Fruit fly (Drosophila melanogaster): ENCODE measurements around the gene CG7702.

- TF ChIP-seq usp (GFP tag; optimal IDR thresholded peaks at IDR 0.05) (no peak), EcR (GFP tag; optimal IDR thresholded peaks at IDR 0.05) (no peak), pan (optimal IDR thresholded peaks at IDR 0.05) (no peak), Dll (optimal IDR thresholded peaks at IDR 0.05) (no peak), CG8478 (optimal IDR thresholded peaks at IDR 0.05) (no peak)
These were observed at the start of gene CG7702 for dm6 chr3R:18669152-18669551.

Data from whole organism.